Fruit fly (Drosophila melanogaster): Measurements from ENCODE around the gene CG15563.
A peak's percentile ranks its signal among the peaks of the same experiment; 100 is the strongest.

CG15563 gene

dm6 chr3R:31221337-31222047 lies 10.6 kb downstream of the CG15563 start (continued):
- no peak for TF ChIP-seq rib (GFP tag; IDR thresholded peaks at IDR 0.05)
- TF ChIP-seq CG14050 (GFP tag; IDR thresholded peaks at IDR 0.05), result no peak
- TF ChIP-seq jigr1 (GFP tag; IDR thresholded peaks at IDR 0.05), result no peak
- TF ChIP-seq CG12769 (tag; optimal IDR thresholded peaks at IDR 0.05), result peak; percentile 26
- TF ChIP-seq CG4617 (GFP tag; optimal IDR thresholded peaks at IDR 0.05; ENCODE audit: borderline replicate concordance), result no peak
- no peak for TF ChIP-seq CG2129 (GFP tag; IDR thresholded peaks at IDR 0.05; ENCODE audit: partially characterized antibody)
- TF ChIP-seq NC2α (GFP tag; optimal IDR thresholded peaks at IDR 0.05), result no peak
- TF ChIP-seq fd64A (GFP tag; optimal IDR thresholded peaks at IDR 0.05), result peak; percentile 41
- TF ChIP-seq CG1529 (GFP tag; optimal IDR thresholded peaks at IDR 0.05), result no peak
- no peak for TF ChIP-seq CG10366 (GFP tag; IDR thresholded peaks at IDR 0.05)
- no peak for TF ChIP-seq ken (GFP tag; IDR thresholded peaks at IDR 0.05)
- TF ChIP-seq Abd-B (GFP tag; optimal IDR thresholded peaks at IDR 0.05), result no peak
- TF ChIP-seq jing (GFP tag; optimal IDR thresholded peaks at IDR 0.05), result no peak
- no peak for TF ChIP-seq CG7271 (tag; optimal IDR thresholded peaks at IDR 0.05)
- no peak for TF ChIP-seq twi (tag; optimal IDR thresholded peaks at IDR 0.05)
- TF ChIP-seq MTF-1 (GFP tag; optimal IDR thresholded peaks at IDR 0.05; ENCODE audit: borderline replicate concordance), result peak; percentile 15
- no peak for TF ChIP-seq CG18619 (GFP tag; optimal IDR thresholded peaks at IDR 0.05)
- TF ChIP-seq CG4730 (GFP tag; IDR thresholded peaks at IDR 0.05), result no peak
- no peak for TF ChIP-seq pum (GFP tag; optimal IDR thresholded peaks at IDR 0.05)
- TF ChIP-seq ci (GFP tag; IDR thresholded peaks at IDR 0.05), result no peak
- peak; percentile 3 for TF ChIP-seq Nf-YC (tag; optimal IDR thresholded peaks at IDR 0.05)
- TF ChIP-seq ash1 (GFP tag; optimal IDR thresholded peaks at IDR 0.05), result no peak
- no peak for TF ChIP-seq CG17829 (tag; optimal IDR thresholded peaks at IDR 0.05)
- no peak for TF ChIP-seq stc (GFP tag; IDR thresholded peaks at IDR 0.05)
- no peak for TF ChIP-seq CG7745 (tag; optimal IDR thresholded peaks at IDR 0.05)
- TF ChIP-seq CG6683 (GFP tag; optimal IDR thresholded peaks at IDR 0.05), result no peak
- TF ChIP-seq CG2116 (GFP tag; optimal IDR thresholded peaks at IDR 0.05), result no peak
- no peak for TF ChIP-seq yki (optimal IDR thresholded peaks at IDR 0.05)
- no peak for TF ChIP-seq CG9932 (GFP tag; IDR thresholded peaks at IDR 0.05)
- TF ChIP-seq fu2 (GFP tag; optimal IDR thresholded peaks at IDR 0.05), result no peak
- TF ChIP-seq CG11247 (GFP tag; IDR thresholded peaks at IDR 0.05), result no peak
- TF ChIP-seq CG6765 (GFP tag; optimal IDR thresholded peaks at IDR 0.05), result no peak
- TF ChIP-seq sim (GFP tag; IDR thresholded peaks at IDR 0.05), result no peak
- no peak for TF ChIP-seq Sox100B (GFP tag; optimal IDR thresholded peaks at IDR 0.05)
- TF ChIP-seq CG13775 (GFP tag; optimal IDR thresholded peaks at IDR 0.05), result no peak
- no peak for TF ChIP-seq amos (GFP tag; IDR thresholded peaks at IDR 0.05; ENCODE audit: partially characterized antibody)
- TF ChIP-seq bsh (GFP tag; optimal IDR thresholded peaks at IDR 0.05), result peak in 1 of 2 experiments; percentile 82
- no peak for TF ChIP-seq CG8944 (GFP tag; optimal IDR thresholded peaks at IDR 0.05)
- no peak for TF ChIP-seq knrl (GFP tag; IDR thresholded peaks at IDR 0.05; ENCODE audit: partially characterized antibody)
- no peak for TF ChIP-seq CG1792 (GFP tag; optimal IDR thresholded peaks at IDR 0.05)
- no peak for TF ChIP-seq CG2120 (GFP tag; optimal IDR thresholded peaks at IDR 0.05)
- TF ChIP-seq lilli (GFP tag; optimal IDR thresholded peaks at IDR 0.05), result no peak
- peak; percentile 38 for TF ChIP-seq corto (GFP tag; optimal IDR thresholded peaks at IDR 0.05)
- no peak for TF ChIP-seq ttk (GFP tag; IDR thresholded peaks at IDR 0.05)
- TF ChIP-seq stwl (tag; optimal IDR thresholded peaks at IDR 0.05), result no peak
- TF ChIP-seq CG9437 (GFP tag; optimal IDR thresholded peaks at IDR 0.05), result no peak
- TF ChIP-seq CG32772 (GFP tag; IDR thresholded peaks at IDR 0.05), result no peak
- TF ChIP-seq ATbp (GFP tag; optimal IDR thresholded peaks at IDR 0.05), result no peak
- peak; percentile 83 for TF ChIP-seq zf30C (GFP tag; optimal IDR thresholded peaks at IDR 0.05)
- no peak for TF ChIP-seq vnd (GFP tag; IDR thresholded peaks at IDR 0.05; ENCODE audit: partially characterized antibody)

All from whole organism, embryonic.